Worm (Caenorhabditis elegans) whole organism, L3 larva: Measurements from ENCODE around the gene F38B7.10.

Experiments
- ama-1 ChIP-seq: fragments of 150-350 bp; optimal IDR thresholded peaks from 2 replicates; lab custom pipeline; 2018
- nfya-1 ChIP-seq: sonication (generic microtip); optimal IDR thresholded peaks from 2 replicates; lab custom pipeline; 2017; ENCODE audit warnings: missing genetic modification characterization, mild to moderate bottlenecking, missing compliant biosample characterization, antibody characterized with exemption, moderate library complexity; ENCODE audit not compliant: insufficient read depth

DNA sequence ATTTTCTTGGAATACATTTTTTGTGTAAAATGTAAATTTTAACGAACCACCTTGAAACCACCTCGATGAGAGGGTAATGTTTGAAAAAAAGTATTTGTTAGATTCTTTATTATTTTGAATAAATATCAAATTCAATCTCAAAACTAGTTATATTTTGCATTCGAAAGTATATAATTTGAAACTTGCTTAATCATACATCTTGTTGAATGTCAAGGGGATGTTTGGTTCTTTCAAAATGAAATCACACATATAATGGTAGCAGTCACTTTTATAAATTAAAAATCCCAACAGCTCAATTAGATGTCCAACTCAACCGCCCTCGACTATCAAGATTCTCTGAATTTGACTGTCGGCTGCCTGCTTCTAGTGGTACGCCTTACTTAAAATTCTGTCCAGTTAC, 19.2 kb downstream of the F38B7.10 start, which contains the start of gene srx-87:
- TF ChIP-seq nfya-1 (tag; lab: Kevin White, UChicago) = no peak
- TF ChIP-seq ama-1 (lab: Kevin White, UChicago) = no peak
